Fruit fly (Drosophila melanogaster): ENCODE measurements around the gene aust.

The aust gene

dm6 chr2L:9229694-9230093 lies 21.1 kb downstream of the aust start:
- no peak for TF ChIP-seq ttk (optimal IDR thresholded peaks at IDR 0.05)
- no peak for TF ChIP-seq h (optimal IDR thresholded peaks at IDR 0.05)
- no peak for TF ChIP-seq insv (optimal IDR thresholded peaks at IDR 0.05)
- TF ChIP-seq Sin3A (optimal IDR thresholded peaks at IDR 0.05), result no peak
- no peak for TF ChIP-seq psq (optimal IDR thresholded peaks at IDR 0.05)
- no peak for TF ChIP-seq Myc (optimal IDR thresholded peaks at IDR 0.05)

dm6 chr2L:9225378-9225777 lies 25.5 kb downstream of the aust start:
- no peak for TF ChIP-seq psq (optimal IDR thresholded peaks at IDR 0.05)
- TF ChIP-seq Myc (optimal IDR thresholded peaks at IDR 0.05), result no peak
- no peak for TF ChIP-seq Sin3A (optimal IDR thresholded peaks at IDR 0.05)
- TF ChIP-seq insv (optimal IDR thresholded peaks at IDR 0.05), result no peak
- no peak for TF ChIP-seq h (optimal IDR thresholded peaks at IDR 0.05)
- no peak for TF ChIP-seq ttk (optimal IDR thresholded peaks at IDR 0.05)

- TF ChIP-seq insv (optimal IDR thresholded peaks at IDR 0.05) (no peak), Myc (optimal IDR thresholded peaks at IDR 0.05) (no peak)
Measured at dm6 chr2L:9224364-9225019, 26.4 kb downstream of the aust start.

DNA sequence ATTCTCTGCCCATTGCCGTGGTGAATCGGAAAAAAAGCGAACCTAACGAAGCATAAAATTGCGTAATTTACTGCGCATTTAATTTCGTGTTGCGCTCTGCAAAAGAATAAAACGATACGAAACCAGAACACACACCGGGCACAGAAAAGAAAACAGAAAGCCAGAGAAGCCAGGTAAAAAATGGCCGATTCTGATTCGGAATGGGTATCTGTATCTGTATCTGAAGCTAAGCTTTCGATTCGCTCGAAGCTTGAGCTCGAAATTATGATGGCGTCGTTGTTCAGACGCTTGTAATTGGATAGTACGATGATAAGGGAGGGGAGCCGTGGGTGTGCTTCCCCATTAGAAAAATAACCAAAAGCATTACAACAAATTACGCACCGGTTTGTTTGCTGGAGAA lies 27.6 kb downstream of the aust start:
- no peak for TF ChIP-seq Myc (optimal IDR thresholded peaks at IDR 0.05)
- TF ChIP-seq h (optimal IDR thresholded peaks at IDR 0.05), result no peak
- no peak for TF ChIP-seq ttk (optimal IDR thresholded peaks at IDR 0.05)

dm6 chr2L:9215899-9216298 lies 34.9 kb downstream of the aust start:
- TF ChIP-seq psq (optimal IDR thresholded peaks at IDR 0.05) (no peak), ttk (optimal IDR thresholded peaks at IDR 0.05) (no peak), h (optimal IDR thresholded peaks at IDR 0.05) (no peak), insv (optimal IDR thresholded peaks at IDR 0.05) (no peak), Myc (optimal IDR thresholded peaks at IDR 0.05) (no peak), Sin3A (optimal IDR thresholded peaks at IDR 0.05) (no peak)

DNA sequence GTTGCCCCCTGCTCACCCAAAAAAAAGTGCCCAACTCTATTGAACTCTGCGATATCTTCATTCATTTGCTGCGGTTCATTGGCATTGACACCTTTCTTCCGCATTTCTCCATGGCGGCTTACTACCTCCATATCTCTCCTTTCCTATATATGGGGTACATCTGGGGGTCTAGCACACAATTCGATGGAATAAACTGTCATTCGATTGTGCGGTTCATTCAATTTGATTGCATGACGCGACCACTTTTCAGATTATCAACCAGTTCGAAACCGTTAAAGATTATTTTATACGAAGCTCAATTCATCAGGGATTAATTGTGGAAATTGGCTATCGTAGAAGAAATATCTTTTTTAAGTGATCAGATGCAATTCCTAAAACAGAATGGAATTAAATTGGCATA lies 37.2 kb downstream of the aust start:
- TF ChIP-seq ttk (optimal IDR thresholded peaks at IDR 0.05) (no peak), Sin3A (optimal IDR thresholded peaks at IDR 0.05) (no peak), insv (optimal IDR thresholded peaks at IDR 0.05) (no peak), psq (optimal IDR thresholded peaks at IDR 0.05) (no peak), h (optimal IDR thresholded peaks at IDR 0.05) (no peak), Myc (optimal IDR thresholded peaks at IDR 0.05) (no peak)

dm6 chr2L:9210864-9211701 lies 39.8 kb downstream of the aust start:
- TF ChIP-seq h (optimal IDR thresholded peaks at IDR 0.05) (no peak), Sin3A (optimal IDR thresholded peaks at IDR 0.05) (no peak), ttk (optimal IDR thresholded peaks at IDR 0.05) (no peak), insv (optimal IDR thresholded peaks at IDR 0.05) (no peak)

DNA sequence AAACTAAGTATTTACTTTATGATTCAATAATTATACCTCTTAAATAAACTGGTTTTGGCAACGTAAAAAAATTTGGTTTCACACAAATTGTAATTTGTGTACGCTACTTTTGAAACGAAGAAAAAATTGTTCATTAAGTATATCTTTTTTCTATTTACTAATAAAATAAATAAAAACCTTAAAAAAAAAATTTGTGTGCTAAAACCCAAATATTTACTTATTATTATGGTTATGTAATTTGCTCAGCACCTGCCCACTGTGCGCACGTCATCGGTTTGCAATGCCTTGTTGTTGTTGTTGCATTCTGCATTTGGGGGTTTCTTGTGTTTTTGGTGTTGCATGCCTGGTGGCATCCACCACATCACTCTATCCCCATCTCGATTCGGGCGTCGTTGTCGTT lies 43.7 kb downstream of the aust start:
- TF ChIP-seq ttk (optimal IDR thresholded peaks at IDR 0.05) (no peak), Sin3A (optimal IDR thresholded peaks at IDR 0.05) (no peak), psq (optimal IDR thresholded peaks at IDR 0.05) (no peak), h (optimal IDR thresholded peaks at IDR 0.05) (no peak), Myc (optimal IDR thresholded peaks at IDR 0.05) (no peak), insv (optimal IDR thresholded peaks at IDR 0.05) (no peak)

- TF ChIP-seq psq (optimal IDR thresholded peaks at IDR 0.05) (no peak), ttk (optimal IDR thresholded peaks at IDR 0.05) (no peak), Sin3A (optimal IDR thresholded peaks at IDR 0.05) (no peak), insv (optimal IDR thresholded peaks at IDR 0.05) (no peak), Myc (optimal IDR thresholded peaks at IDR 0.05) (no peak), h (optimal IDR thresholded peaks at IDR 0.05) (no peak)
Measured at dm6 chr2L:9206401-9206800, 44.4 kb downstream of the aust start.

DNA sequence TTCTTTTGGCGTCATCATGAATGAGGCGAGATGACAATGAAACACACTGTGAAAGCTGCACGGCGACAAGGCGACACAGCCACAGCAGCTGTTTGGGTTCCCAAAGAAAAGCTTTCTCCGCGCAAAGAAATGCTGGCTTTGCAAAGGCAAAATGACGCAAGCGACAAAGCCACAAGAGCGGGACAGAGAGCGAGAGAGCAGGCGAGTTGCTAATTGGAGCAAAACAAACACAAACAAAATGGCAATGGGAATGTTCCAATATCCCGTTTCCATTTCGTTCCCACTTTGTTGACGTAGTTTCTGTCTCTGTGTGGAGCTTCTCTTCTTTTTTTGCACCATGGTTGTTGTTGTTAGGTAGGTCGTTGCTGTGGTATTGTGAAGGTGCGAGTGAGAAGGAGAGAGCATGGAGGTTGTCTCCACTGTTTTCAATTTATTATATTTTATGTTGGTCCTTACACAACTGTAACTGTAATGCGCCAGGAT lies 45.7 kb downstream of the aust start:
- TF ChIP-seq h (optimal IDR thresholded peaks at IDR 0.05), result no peak
- no peak for TF ChIP-seq Sin3A (optimal IDR thresholded peaks at IDR 0.05)
- no peak for TF ChIP-seq Myc (optimal IDR thresholded peaks at IDR 0.05)
- no peak for TF ChIP-seq ttk (optimal IDR thresholded peaks at IDR 0.05)
- TF ChIP-seq insv (optimal IDR thresholded peaks at IDR 0.05), result no peak
- TF ChIP-seq psq (optimal IDR thresholded peaks at IDR 0.05), result no peak

dm6 chr2L:9203401-9203800 lies 47.4 kb downstream of the aust start:
- no peak for TF ChIP-seq ttk (optimal IDR thresholded peaks at IDR 0.05)
- no peak for TF ChIP-seq Sin3A (optimal IDR thresholded peaks at IDR 0.05)
